Worm (Caenorhabditis elegans): ENCODE results near the gene cec-3.

DNA sequence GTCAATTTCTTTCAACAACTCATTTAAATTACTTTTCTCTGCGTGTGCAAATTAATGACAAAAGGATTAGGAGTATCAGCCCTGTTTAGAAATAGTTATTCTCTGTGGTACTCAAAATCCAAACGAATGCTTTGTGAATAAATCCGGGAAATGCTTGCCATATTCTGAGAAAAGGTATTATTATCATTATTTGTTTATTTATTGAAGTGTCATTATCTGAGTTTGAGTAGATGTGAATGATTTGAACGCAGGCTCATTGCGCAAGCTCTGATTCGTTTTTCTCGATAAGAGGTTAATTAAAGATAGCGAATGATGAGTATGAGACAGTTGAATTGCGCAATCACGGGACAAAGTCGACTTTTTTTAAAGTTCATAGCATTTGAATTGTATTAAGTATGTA lies 29.5 kb downstream of the cec-3 start:
- no peak for TF ChIP-seq ets-4 (tag; optimal IDR thresholded peaks at IDR 0.05)
- TF ChIP-seq nhr-11 (tag; optimal IDR thresholded peaks at IDR 0.05): no peak
